Fruit fly (Drosophila melanogaster) whole organism, embryonic: Measurements from ENCODE around the gene Tehao.

ENCODE experiments used
- ATbp ChIP-seq: fragments of 200-800 bp; sonication (Bioruptor generic); optimal IDR thresholded peaks from 2 replicates; lab custom pipeline; 2017; ENCODE audit warnings: missing biosample characterization, mild to moderate bottlenecking, missing genetic modification characterization, missing genetic modification reagents
- CG10147 ChIP-seq: fragments of 200-800 bp; sonication (Bioruptor generic); optimal IDR thresholded peaks from 2 replicates; lab custom pipeline; 2019; ENCODE audit warnings: missing biosample characterization, mild to moderate bottlenecking, missing genetic modification characterization, moderate library complexity
- CG10209 ChIP-seq: fragments of 200-800 bp; sonication (Bioruptor generic); optimal IDR thresholded peaks from 3 replicates; lab custom pipeline; 2017; ENCODE audit warnings: missing biosample characterization, mild to moderate bottlenecking, missing genetic modification characterization, missing genetic modification reagents
- CG1024 ChIP-seq: fragments of 200-800 bp; sonication (Bioruptor generic); IDR thresholded peaks from 2 replicates; pipeline ENCODE4 v1.3.6; 2022; ENCODE audit warnings: missing biosample characterization, missing genetic modification characterization
- CG12219 ChIP-seq: fragments of 200-800 bp; sonication (Bioruptor generic); optimal IDR thresholded peaks from 3 replicates; lab custom pipeline; 2018; ENCODE audit warnings: missing biosample characterization, mild to moderate bottlenecking, missing genetic modification characterization
- CG17612 ChIP-seq: fragments of 200-800 bp; sonication (Bioruptor generic); IDR thresholded peaks from 2 replicates; pipeline ENCODE4 v1.3.6; 2022; ENCODE audit warnings: missing biosample characterization, missing genetic modification characterization
- CG17802 ChIP-seq: fragments of 200-800 bp; sonication (Bioruptor generic); optimal IDR thresholded peaks from 2 replicates; lab custom pipeline; 2018; ENCODE audit warnings: missing biosample characterization, mild to moderate bottlenecking, missing genetic modification characterization, moderate library complexity
- CG34224 ChIP-seq: fragments of 200-800 bp; sonication (Bioruptor generic); IDR thresholded peaks from 3 replicates; pipeline ENCODE4 v1.3.6; 2022; ENCODE audit warnings: missing biosample characterization, missing genetic modification characterization; ENCODE audit not compliant: partially characterized antibody
- CG3838 ChIP-seq: fragments of 200-800 bp; sonication (Bioruptor generic); optimal IDR thresholded peaks from 3 replicates; lab custom pipeline; 2016; ENCODE audit warnings: missing biosample characterization, missing genetic modification characterization
- CG42726 ChIP-seq: fragments of 200-800 bp; sonication (Bioruptor generic); IDR thresholded peaks from 2 replicates; pipeline ENCODE4 v1.3.6; 2022; ENCODE audit warnings: missing biosample characterization, missing genetic modification characterization; ENCODE audit not compliant: partially characterized antibody
- CG4282 ChIP-seq: fragments of 200-800 bp; sonication (Bioruptor generic); optimal IDR thresholded peaks from 2 replicates; lab custom pipeline; 2016; ENCODE audit warnings: missing biosample characterization, missing genetic modification characterization
- CG4707 ChIP-seq: fragments of 200-800 bp; sonication (Bioruptor generic); optimal IDR thresholded peaks from 2 replicates; lab custom pipeline; 2018; ENCODE audit warnings: missing biosample characterization, mild to moderate bottlenecking, missing genetic modification characterization, moderate library complexity
- CG7357 ChIP-seq: fragments of 200-800 bp; sonication (Bioruptor generic); IDR thresholded peaks from 3 replicates; pipeline ENCODE4 v1.3.6; 2022; ENCODE audit warnings: missing biosample characterization, missing genetic modification characterization
- CG8944 ChIP-seq: fragments of 200-800 bp; sonication (Bioruptor generic); optimal IDR thresholded peaks from 3 replicates; lab custom pipeline; 2016; ENCODE audit warnings: missing biosample characterization, missing genetic modification characterization
- CG9609 ChIP-seq: fragments of 200-800 bp; sonication (Bioruptor generic); optimal IDR thresholded peaks from 3 replicates; lab custom pipeline; 2016; ENCODE audit warnings: missing biosample characterization, missing genetic modification characterization
- CG9727 ChIP-seq: fragments of 200-800 bp; sonication (Bioruptor generic); optimal IDR thresholded peaks from 3 replicates; lab custom pipeline; 2017; ENCODE audit warnings: missing biosample characterization, mild to moderate bottlenecking, missing genetic modification characterization
- Dll ChIP-seq: fragments of 200-800 bp; sonication (Bioruptor generic); IDR thresholded peaks from 4 replicates; pipeline ENCODE4 v1.3.6; 2022; ENCODE audit warnings: missing biosample characterization, missing genetic modification characterization; ENCODE audit not compliant: partially characterized antibody
- HLH54F ChIP-seq: fragments of 200-800 bp; sonication (Bioruptor generic); optimal IDR thresholded peaks from 3 replicates; lab custom pipeline; 2016; ENCODE audit warnings: missing biosample characterization, missing genetic modification characterization
- Lim3 ChIP-seq: fragments of 200-800 bp; sonication (Bioruptor generic); IDR thresholded peaks from 2 replicates; pipeline ENCODE4 v1.3.6; 2022; ENCODE audit warnings: missing biosample characterization, missing genetic modification characterization
- MESR4 ChIP-seq: fragments of 200-800 bp; sonication (Bioruptor generic); optimal IDR thresholded peaks from 2 replicates; lab custom pipeline; 2018; ENCODE audit warnings: missing biosample characterization, mild to moderate bottlenecking, missing genetic modification characterization, moderate library complexity
- Optix ChIP-seq: fragments of 200-800 bp; sonication (Bioruptor generic); IDR thresholded peaks from 3 replicates; pipeline ENCODE4 v1.3.6; 2022; ENCODE audit warnings: missing biosample characterization, missing genetic modification characterization
- Pdp1 ChIP-seq, 2 experiments: fragments of 200-800 bp; sonication (Bioruptor generic); optimal IDR thresholded peaks; 3 replicates each; lab custom pipeline; 2016; ENCODE audit warnings: missing biosample characterization in 2 of 2, missing genetic modification characterization in 2 of 2, mild to moderate bottlenecking in 1 of 2, moderate library complexity in 1 of 2
- ab ChIP-seq: fragments of 200-800 bp; sonication (Bioruptor generic); optimal IDR thresholded peaks from 2 replicates; lab custom pipeline; 2016; ENCODE audit warnings: missing biosample characterization, missing genetic modification characterization
- ac ChIP-seq: fragments of 200-800 bp; sonication (Bioruptor generic); optimal IDR thresholded peaks from 3 replicates; lab custom pipeline; 2017; ENCODE audit warnings: missing biosample characterization, mild to moderate bottlenecking, missing genetic modification characterization
- al ChIP-seq: fragments of 200-800 bp; sonication (Bioruptor generic); IDR thresholded peaks from 2 replicates; pipeline ENCODE4 v1.3.6; 2022; ENCODE audit warnings: missing biosample characterization, missing genetic modification characterization
- ara ChIP-seq: fragments of 200-800 bp; sonication (Bioruptor generic); IDR thresholded peaks from 2 replicates; pipeline ENCODE4 v1.3.6; 2022; ENCODE audit warnings: missing biosample characterization, missing genetic modification characterization
- bbx ChIP-seq: fragments of 200-800 bp; sonication (Bioruptor generic); IDR thresholded peaks from 2 replicates; pipeline ENCODE4 v1.3.6; 2022; ENCODE audit warnings: missing biosample characterization, missing genetic modification characterization; ENCODE audit not compliant: partially characterized antibody
- bsh ChIP-seq, 2 experiments: fragments of 200-800 bp; sonication (Bioruptor generic); optimal IDR thresholded peaks; 2 replicates each; lab custom pipeline; 2017 to 2018; ENCODE audit warnings: mild to moderate bottlenecking in 2 of 2, missing biosample characterization in 2 of 2, missing genetic modification characterization in 2 of 2, moderate library complexity in 1 of 2
- cwo ChIP-seq: fragments of 200-800 bp; sonication (Bioruptor generic); optimal IDR thresholded peaks from 3 replicates; lab custom pipeline; 2017; ENCODE audit warnings: missing biosample characterization, missing genetic modification characterization, mild to moderate bottlenecking, moderate library complexity, missing genetic modification reagents
- da ChIP-seq: fragments of 200-800 bp; sonication (Bioruptor generic); optimal IDR thresholded peaks from 2 replicates; lab custom pipeline; 2016; ENCODE audit warnings: missing biosample characterization, missing genetic modification characterization
- dysf ChIP-seq: fragments of 200-800 bp; sonication (Bioruptor generic); IDR thresholded peaks from 3 replicates; pipeline ENCODE4 v1.3.6; 2022; ENCODE audit warnings: missing biosample characterization, missing genetic modification characterization
- emc ChIP-seq: fragments of 200-800 bp; sonication (Bioruptor generic); optimal IDR thresholded peaks from 2 replicates; lab custom pipeline; 2016; ENCODE audit warnings: missing biosample characterization, missing genetic modification characterization
- eve ChIP-seq, 2 experiments: fragments of >200 bp; optimal IDR thresholded peaks; 2 replicates each; lab custom pipeline; 2017; ENCODE audit warnings: missing biosample characterization in 2 of 2, missing genetic modification characterization in 2 of 2
- fd96Cb ChIP-seq: fragments of 200-800 bp; sonication (Bioruptor generic); optimal IDR thresholded peaks from 2 replicates; lab custom pipeline; 2018; ENCODE audit warnings: missing biosample characterization, mild to moderate bottlenecking, missing genetic modification characterization, moderate library complexity
- gem ChIP-seq: fragments of 200-800 bp; sonication (Bioruptor generic); optimal IDR thresholded peaks from 2 replicates; lab custom pipeline; 2019; ENCODE audit warnings: missing biosample characterization, mild to moderate bottlenecking, missing genetic modification characterization, moderate library complexity
- hb ChIP-seq: fragments of 200-800 bp; sonication (Bioruptor generic); IDR thresholded peaks from 3 replicates; pipeline ENCODE4 v1.3.6; 2022; ENCODE audit warnings: missing biosample characterization, missing genetic modification characterization; ENCODE audit not compliant: partially characterized antibody
- hth ChIP-seq: fragments of >200 bp; optimal IDR thresholded peaks from 2 replicates; lab custom pipeline; 2017; ENCODE audit warnings: inconsistent platforms
- inv ChIP-seq: fragments of 200-800 bp; sonication (Bioruptor generic); IDR thresholded peaks from 2 replicates; pipeline ENCODE4 v1.3.6; 2022; ENCODE audit warnings: missing biosample characterization, missing genetic modification characterization; ENCODE audit not compliant: partially characterized antibody
- jumu ChIP-seq: fragments of 200-800 bp; sonication (Bioruptor generic); optimal IDR thresholded peaks from 3 replicates; lab custom pipeline; 2016; ENCODE audit warnings: missing biosample characterization, missing genetic modification characterization
- lola ChIP-seq, 3 experiments: fragments of >200 bp in 2 of 3; fragments of 200-800 bp in 1 of 3; sonication (Bioruptor generic) in 1 of 3; optimal IDR thresholded peaks; 2 replicates each; lab custom pipeline; 2017 to 2019; ENCODE audit warnings: missing biosample characterization in 3 of 3, missing genetic modification characterization in 3 of 3, mild to moderate bottlenecking in 1 of 3, moderate library complexity in 1 of 3
- luna ChIP-seq: fragments of 200-800 bp; sonication (Bioruptor generic); optimal IDR thresholded peaks from 2 replicates; lab custom pipeline; 2016; ENCODE audit warnings: missing biosample characterization, missing genetic modification characterization
- maf-S ChIP-seq: fragments of 200-800 bp; sonication (Bioruptor generic); optimal IDR thresholded peaks from 2 replicates; lab custom pipeline; 2016; ENCODE audit warnings: missing biosample characterization, missing genetic modification characterization
- nau ChIP-seq: fragments of 200-800 bp; sonication (Bioruptor generic); optimal IDR thresholded peaks from 3 replicates; lab custom pipeline; 2017; ENCODE audit warnings: missing biosample characterization, mild to moderate bottlenecking, missing genetic modification characterization, missing genetic modification reagents
- pho ChIP-seq: fragments of 200-800 bp; sonication (Bioruptor generic); optimal IDR thresholded peaks from 2 replicates; lab custom pipeline; 2016; ENCODE audit warnings: missing biosample characterization, missing genetic modification characterization
- pita ChIP-seq: fragments of 200-800 bp; sonication (Bioruptor generic); optimal IDR thresholded peaks from 2 replicates; lab custom pipeline; 2017; ENCODE audit warnings: missing biosample characterization, mild to moderate bottlenecking, missing genetic modification characterization
- sd ChIP-seq: fragments of 200-800 bp; sonication (Bioruptor generic); optimal IDR thresholded peaks from 3 replicates; lab custom pipeline; 2018; ENCODE audit warnings: missing biosample characterization, mild to moderate bottlenecking, missing genetic modification characterization, moderate library complexity
- twi ChIP-seq: fragments of 200-800 bp; optimal IDR thresholded peaks from 2 replicates; lab custom pipeline; 2019; ENCODE audit warnings: missing biosample characterization, mild to moderate bottlenecking, missing genetic modification characterization, moderate library complexity
- vvl ChIP-seq: fragments of 200-800 bp; sonication (Bioruptor generic); IDR thresholded peaks from 2 replicates; pipeline ENCODE4 v1.3.6; 2022; ENCODE audit warnings: missing biosample characterization, missing genetic modification characterization
- wor ChIP-seq: fragments of 200-800 bp; sonication (Bioruptor generic); IDR thresholded peaks from 2 replicates; pipeline ENCODE4 v1.3.6; 2022; ENCODE audit warnings: missing biosample characterization, missing genetic modification characterization
- zfh1 ChIP-seq: fragments of 200-800 bp; sonication (Bioruptor generic); IDR thresholded peaks from 3 replicates; pipeline ENCODE4 v1.3.6; 2022; ENCODE audit warnings: missing biosample characterization, missing genetic modification characterization

Gene Tehao

dm6 chr2L:13387255-13387654 lies 48.2 kb upstream of the Tehao start, which contains the start of the genes Ing5 and CG7099 (continued):
- TF ChIP-seq CG10147 (GFP tag; lab: Kevin White, UChicago) (peak; percentile 93), pho (GFP tag; lab: Kevin White, UChicago) (peak; percentile 93), HLH54F (GFP tag; lab: Kevin White, UChicago) (peak; percentile 92), CG17612 (peak; percentile 86), pita (GFP tag; lab: Kevin White, UChicago) (no peak), zfh1 (GFP tag; lab: Robert Waterston, UW) (peak; percentile 97), cwo (GFP tag; lab: Kevin White, UChicago) (peak; percentile 90), jumu (GFP tag; lab: Kevin White, UChicago) (peak; percentile 81), bbx (GFP tag; lab: Robert Waterston, UW) (peak; percentile 53), CG4282 (peak; percentile 91), luna (GFP tag; lab: Kevin White, UChicago) (peak; percentile 54), al (GFP tag; lab: Robert Waterston, UW) (peak; percentile 97), gem (tag; lab: Kevin White, UChicago) (peak; percentile 99), CG10209 (GFP tag; lab: Kevin White, UChicago) (peak; percentile 95), CG42726 (GFP tag; lab: Robert Waterston, UW) (0 out of 2 replicates have a peak, but pooled peaks have one; percentile 48), CG1024 (peak; percentile 92), ab (GFP tag; lab: Kevin White, UChicago) (peak; percentile 89), CG17802 (tag; lab: Kevin White, UChicago) (peak; percentile 87), inv (peak; percentile 56), da (GFP tag; lab: Kevin White, UChicago) (peak; percentile 83), hth (lab: Kevin White, UChicago) (no peak), ac (GFP tag; lab: Kevin White, UChicago) (peak; percentile 82), hb (GFP tag; lab: Robert Waterston, UW) (peak; percentile 76; the same call in 2 of the 3 replicates), maf-S (GFP tag; lab: Kevin White, UChicago) (peak; percentile 91), twi (tag; lab: Kevin White, UChicago) (peak; percentile 93), ara (GFP tag; lab: Robert Waterston, UW) (peak; percentile 96), eve (GFP tag; optimal IDR thresholded peaks at IDR 0.05; lab: Kevin White, UChicago) (no peak), CG3838 (GFP tag; lab: Kevin White, UChicago) (peak; percentile 87), fd96Cb (tag; lab: Kevin White, UChicago) (peak; percentile 96), CG9609 (GFP tag; lab: Kevin White, UChicago) (peak; percentile 86), MESR4 (GFP tag; lab: Kevin White, UChicago) (peak; percentile 53), dysf (GFP tag; lab: Robert Waterston, UW) (peak; percentile 96), emc (peak; percentile 84), Pdp1 (GFP tag; optimal IDR thresholded peaks at IDR 0.05; lab: Kevin White, UChicago) (peak; percentile 92 to 94), nau (GFP tag; lab: Kevin White, UChicago) (no peak), Optix (GFP tag; lab: Robert Waterston, UW) (peak; percentile 86; the same call in 2 of the 3 replicates), lola (GFP tag; optimal IDR thresholded peaks at IDR 0.05; lab: Kevin White, UChicago) (peak in 1 of 3 experiments; percentile 94), Lim3 (GFP tag; lab: Robert Waterston, UW) (peak; percentile 88), CG9727 (GFP tag; lab: Kevin White, UChicago) (peak; percentile 96), CG12219 (GFP tag; lab: Kevin White, UChicago) (peak; percentile 85), Dll (peak; percentile 77), bsh (GFP tag; optimal IDR thresholded peaks at IDR 0.05; lab: Kevin White, UChicago) (peak; percentile 75 to 97), CG8944 (peak; percentile 88), CG34224 (peak; percentile 58; the same call in 2 of the 3 replicates), CG4707 (GFP tag; lab: Kevin White, UChicago) (peak; percentile 82), wor (GFP tag; lab: Robert Waterston, UW) (peak; percentile 93), CG7357 (GFP tag; lab: Robert Waterston, UW) (peak; percentile 89), sd (tag; lab: Kevin White, UChicago) (peak; percentile 95), vvl (GFP tag; lab: Robert Waterston, UW) (peak; percentile 98), ATbp (peak; percentile 90)
